Worm (Caenorhabditis elegans) whole organism, L4 larva: ENCODE results near the gene T09A5.14.

Experiments used
- D1046.2 ChIP-seq: fragments of 200-800 bp; sonication (Bioruptor generic); IDR thresholded peaks from 2 replicates; pipeline ENCODE4 v1.3.6; 2022; ENCODE audit warnings: missing genetic modification characterization, missing compliant biosample characterization
- ZK546.5 ChIP-seq, 2 experiments: sonication (generic microtip); optimal IDR thresholded peaks; 2 replicates each; lab custom pipeline; 2017; ENCODE audit warnings: missing biosample characterization in 2 of 2, missing genetic modification characterization in 2 of 2
- aha-1 ChIP-seq: fragments of 150-350 bp; peaks from one replicate; lab custom pipeline; 2014; ENCODE audit warnings: missing biosample characterization, missing genetic modification characterization
- ceh-62 ChIP-seq: sonication (generic microtip); optimal IDR thresholded peaks from 2 replicates; lab custom pipeline; 2017; ENCODE audit warnings: missing biosample characterization, missing genetic modification characterization
- lin-13 ChIP-seq: fragments of 150-350 bp; optimal IDR thresholded peaks from 2 replicates; lab custom pipeline; 2014; ENCODE audit warnings: missing biosample characterization, missing genetic modification reagents, missing genetic modification characterization
- madf-9 ChIP-seq: fragments of 200-800 bp; sonication (Bioruptor generic); conservative IDR thresholded peaks from 2 replicates; pipeline ENCODE4 v1.3.6; 2022; ENCODE audit warnings: missing genetic modification reagents, missing genetic modification characterization, missing compliant biosample characterization
- nhr-102 ChIP-seq: sonication (generic microtip); optimal IDR thresholded peaks from 2 replicates; lab custom pipeline; 2016; ENCODE audit warnings: mild to moderate bottlenecking, missing genetic modification characterization, moderate library complexity, missing compliant biosample characterization
- nhr-111 ChIP-seq: fragments of 200-800 bp; sonication (Bioruptor generic); optimal IDR thresholded peaks from 2 replicates; lab custom pipeline; 2018; ENCODE audit warnings: mild to moderate bottlenecking, missing genetic modification characterization, missing compliant biosample characterization
- nhr-237 ChIP-seq: sonication (generic microtip); optimal IDR thresholded peaks from 2 replicates; lab custom pipeline; 2017; ENCODE audit warnings: missing biosample characterization, missing genetic modification characterization
- nhr-76 ChIP-seq: fragments of 150-350 bp; optimal IDR thresholded peaks from 2 replicates; lab custom pipeline; 2014; ENCODE audit warnings: missing biosample characterization, missing genetic modification characterization
- pha-4 ChIP-seq, 2 experiments: fragments of 150-350 bp in 1 of 2; fragments of 200-800 bp in 1 of 2; sonication (Bioruptor generic) in 1 of 2; IDR thresholded peaks in 1 of 2; optimal IDR thresholded peaks in 1 of 2; 2 replicates each; pipeline versions ENCODE4 v1.3.6 to Lab custom; 2014 to 2022; ENCODE audit warnings: missing genetic modification characterization in 2 of 2, missing genetic modification reagents in 2 of 2, missing biosample characterization in 1 of 2, missing compliant biosample characterization in 1 of 2
- zfp-3 ChIP-seq: fragments of 200-800 bp; sonication (Bioruptor generic); conservative IDR thresholded peaks from 2 replicates; pipeline ENCODE4 v1.3.6; 2022; ENCODE audit warnings: missing genetic modification reagents, missing genetic modification characterization, missing compliant biosample characterization

DNA sequence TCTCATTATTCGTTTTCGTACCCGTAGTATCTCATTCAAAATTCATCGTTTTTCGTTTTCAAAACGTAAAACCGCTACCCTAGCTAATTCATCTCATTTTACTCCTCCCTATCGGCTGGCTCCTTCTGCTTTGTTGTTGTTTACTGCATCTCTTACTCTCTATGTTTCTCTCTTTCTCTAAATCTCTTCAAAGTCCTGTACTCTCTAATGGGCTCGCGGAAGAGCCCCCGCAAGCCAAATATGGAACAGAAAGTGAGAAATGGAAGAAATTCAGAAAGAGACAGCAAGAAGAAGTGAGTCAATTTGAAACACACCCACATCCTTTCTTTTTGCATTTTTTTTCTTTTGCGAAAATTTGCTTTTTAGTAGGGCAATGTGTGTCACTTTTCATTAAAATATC lies 6.5 kb downstream of the T09A5.14 start:
- no peak for TF ChIP-seq madf-9 (GFP tag; lab: Robert Waterston, UW)
- TF ChIP-seq nhr-76 (tag; lab: Kevin White, UChicago) = no peak
- no peak for TF ChIP-seq ZK546.5 (tag; optimal IDR thresholded peaks at IDR 0.05; lab: Kevin White, UChicago)
- TF ChIP-seq nhr-237 (tag; lab: Kevin White, UChicago) = no peak
- no peak for TF ChIP-seq nhr-102
- TF ChIP-seq nhr-111 (GFP tag; lab: Kevin White, UChicago) = no peak
- no peak for TF ChIP-seq aha-1 (tag; lab: Kevin White, UChicago)
- no peak for TF ChIP-seq pha-4 (GFP tag; IDR thresholded peaks at IDR 0.05; lab: Robert Waterston, UW)
- TF ChIP-seq pha-4 (tag; optimal IDR thresholded peaks at IDR 0.05; lab: Kevin White, UChicago) = no peak
- TF ChIP-seq ceh-62 (tag; lab: Kevin White, UChicago) = no peak
- TF ChIP-seq lin-13 (GFP tag; lab: Kevin White, UChicago) = no peak
- no peak for TF ChIP-seq D1046.2 (GFP tag; lab: Robert Waterston, UW)
- TF ChIP-seq zfp-3 = no peak
